Worm (Caenorhabditis elegans): ENCODE data around the gene F54D12.1.

ce11 chrII:1360257-1360656, 39.9 kb upstream of the F54D12.1 start:
- TF ChIP-seq lin-39 (tag; optimal IDR thresholded peaks at IDR 0.05) = no peak
- no peak for TF ChIP-seq ama-1 (optimal IDR thresholded peaks at IDR 0.05)
- no peak for TF ChIP-seq nhr-21 (tag; optimal IDR thresholded peaks at IDR 0.05)
- TF ChIP-seq gmeb-1 (tag; optimal IDR thresholded peaks at IDR 0.05) = no peak
- no peak for TF ChIP-seq nhr-11 (tag; optimal IDR thresholded peaks at IDR 0.05)
- no peak for TF ChIP-seq ceh-82 (tag; optimal IDR thresholded peaks at IDR 0.05)
- no peak for TF ChIP-seq sem-4 (tag; optimal IDR thresholded peaks at IDR 0.05)
